Fruit fly (Drosophila melanogaster): Measurements from ENCODE around the gene CG8209.

CG8209 gene

DNA sequence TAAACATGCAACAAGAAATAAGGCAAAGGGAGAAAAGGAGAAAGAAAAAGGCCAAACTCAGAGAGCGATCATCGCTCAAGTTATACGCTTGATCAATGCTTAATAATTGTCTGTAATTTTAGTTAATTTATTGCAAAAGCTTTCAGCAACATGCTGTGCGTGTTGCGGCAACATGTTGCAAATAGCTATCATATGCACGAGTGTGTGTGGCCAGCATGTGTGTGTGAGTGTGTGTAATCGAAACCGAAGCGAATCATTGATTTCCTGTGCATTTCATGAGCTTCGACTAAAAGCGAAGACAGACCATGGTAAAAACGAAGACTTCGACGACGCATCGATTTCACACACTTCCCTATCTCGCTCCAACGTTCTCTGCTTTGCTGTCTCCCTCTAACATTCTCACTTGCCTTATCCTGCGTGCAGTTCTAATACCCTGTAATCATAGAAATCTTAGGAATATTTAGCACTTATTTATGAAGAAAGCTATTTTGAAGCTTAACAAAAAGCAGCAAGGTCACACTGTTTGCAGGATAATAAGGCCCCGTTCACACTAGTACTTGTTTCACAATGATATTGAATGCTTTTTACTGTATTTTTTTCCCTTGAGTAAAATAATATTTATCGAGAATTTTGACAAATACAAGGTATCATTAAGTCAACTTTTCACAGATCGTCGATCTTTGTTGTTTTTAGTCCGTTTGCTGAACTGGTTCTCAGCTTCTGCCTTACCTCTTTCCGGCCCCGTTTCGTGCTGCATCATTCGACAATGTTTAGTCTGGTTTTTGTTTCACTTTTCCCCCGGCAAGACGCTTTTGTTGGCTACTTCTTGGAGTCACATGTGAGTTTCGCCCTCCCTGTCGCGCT, 37.0 kb downstream of the CG8209 start:
- TF ChIP-seq fd59A (GFP tag; optimal IDR thresholded peaks at IDR 0.05) (peak; percentile 46), fd85E (GFP tag; optimal IDR thresholded peaks at IDR 0.05) (no peak), Hr39 (GFP tag; optimal IDR thresholded peaks at IDR 0.05) (peak; percentile 32), Eip93F (GFP tag; optimal IDR thresholded peaks at IDR 0.05) (no peak), CG8632 (GFP tag; optimal IDR thresholded peaks at IDR 0.05) (no peak), CG6163 (GFP tag; IDR thresholded peaks at IDR 0.05) (0 out of 3 replicates have a peak, but pooled peaks have one; percentile 13), acj6 (GFP tag; optimal IDR thresholded peaks at IDR 0.05) (no peak), CG6854 (GFP tag; optimal IDR thresholded peaks at IDR 0.05) (no peak), OdsH (GFP tag; optimal IDR thresholded peaks at IDR 0.05) (peak; percentile 38), Ets96B (tag; optimal IDR thresholded peaks at IDR 0.05) (peak; percentile 61), Sox15 (GFP tag; optimal IDR thresholded peaks at IDR 0.05) (peak; percentile 9), CG10669 (GFP tag; optimal IDR thresholded peaks at IDR 0.05) (peak; percentile 62), CG32006 (GFP tag; optimal IDR thresholded peaks at IDR 0.05) (peak; percentile 26), CG6808 (GFP tag; optimal IDR thresholded peaks at IDR 0.05) (no peak), Met (GFP tag; optimal IDR thresholded peaks at IDR 0.05) (peak; percentile 41), ss (GFP tag; optimal IDR thresholded peaks at IDR 0.05) (peak in 1 of 2 experiments; percentile 46), CG10631 (GFP tag; optimal IDR thresholded peaks at IDR 0.05) (peak; percentile 36), esn (GFP tag; optimal IDR thresholded peaks at IDR 0.05) (peak; percentile 54), spab (GFP tag; optimal IDR thresholded peaks at IDR 0.05) (peak; percentile 37), Hr38 (GFP tag; optimal IDR thresholded peaks at IDR 0.05) (no peak), Blimp-1 (GFP tag; optimal IDR thresholded peaks at IDR 0.05) (peak; percentile 36), topi (GFP tag; optimal IDR thresholded peaks at IDR 0.05) (peak; percentile 39), vri (GFP tag; optimal IDR thresholded peaks at IDR 0.05) (no peak), pdm3 (GFP tag; optimal IDR thresholded peaks at IDR 0.05) (peak; percentile 40), dsx (GFP tag; optimal IDR thresholded peaks at IDR 0.05; ENCODE audit: poor library complexity, severe bottlenecking) (peak; percentile 79), Sox14 (GFP tag; optimal IDR thresholded peaks at IDR 0.05) (peak; percentile 38), CG1621 (tag; optimal IDR thresholded peaks at IDR 0.05) (peak; percentile 22), CG16779 (tag; optimal IDR thresholded peaks at IDR 0.05) (no peak), svp (GFP tag) (no peak), cyc (GFP tag; optimal IDR thresholded peaks at IDR 0.05) (peak; percentile 34), Smox (GFP tag; optimal IDR thresholded peaks at IDR 0.05) (peak; percentile 19), CG8119 (GFP tag; IDR thresholded peaks at IDR 0.05) (no peak), achi (GFP tag; optimal IDR thresholded peaks at IDR 0.05) (peak; percentile 33), lz (GFP tag; optimal IDR thresholded peaks at IDR 0.05) (peak; percentile 27), CG6792 (GFP tag; optimal IDR thresholded peaks at IDR 0.05) (peak; percentile 11), CG3032 (tag; optimal IDR thresholded peaks at IDR 0.05) (peak; percentile 38), CG31627 (GFP tag; optimal IDR thresholded peaks at IDR 0.05) (peak; percentile 31), CG3919 (GFP tag; optimal IDR thresholded peaks at IDR 0.05) (peak; percentile 0)

dm6 chr3L:8013865-8014216, 37.6 kb downstream of the CG8209 start:
- TF ChIP-seq Ets96B (tag; optimal IDR thresholded peaks at IDR 0.05) (peak; percentile 74), dsx (GFP tag; optimal IDR thresholded peaks at IDR 0.05; ENCODE audit: poor library complexity, severe bottlenecking) (peak; percentile 42), CG7368 (GFP tag; optimal IDR thresholded peaks at IDR 0.05) (peak; percentile 51), Sox102F (GFP tag; optimal IDR thresholded peaks at IDR 0.05) (no peak), esn (GFP tag; optimal IDR thresholded peaks at IDR 0.05) (no peak), topi (GFP tag; optimal IDR thresholded peaks at IDR 0.05) (no peak), CG8319 (GFP tag; optimal IDR thresholded peaks at IDR 0.05) (no peak), CG31627 (GFP tag; optimal IDR thresholded peaks at IDR 0.05) (no peak), cyc (GFP tag; optimal IDR thresholded peaks at IDR 0.05) (no peak), Eip75B (GFP tag; optimal IDR thresholded peaks at IDR 0.05) (peak; percentile 31), pdm3 (GFP tag; optimal IDR thresholded peaks at IDR 0.05) (no peak), CG10631 (GFP tag; optimal IDR thresholded peaks at IDR 0.05) (no peak), ss (GFP tag; optimal IDR thresholded peaks at IDR 0.05) (peak; percentile 86 to 97), fd85E (GFP tag; optimal IDR thresholded peaks at IDR 0.05) (no peak), dac (GFP tag; optimal IDR thresholded peaks at IDR 0.05) (no peak), CG11902 (GFP tag; optimal IDR thresholded peaks at IDR 0.05) (no peak), salr (GFP tag; optimal IDR thresholded peaks at IDR 0.05) (peak in 1 of 2 experiments; percentile 22), CG6808 (GFP tag; optimal IDR thresholded peaks at IDR 0.05) (peak; percentile 92), achi (GFP tag; optimal IDR thresholded peaks at IDR 0.05) (peak; percentile 18), fkh (GFP tag; optimal IDR thresholded peaks at IDR 0.05) (no peak), CG3919 (GFP tag; optimal IDR thresholded peaks at IDR 0.05) (peak; percentile 29), CG32006 (GFP tag; optimal IDR thresholded peaks at IDR 0.05) (no peak), CG11762 (GFP tag; optimal IDR thresholded peaks at IDR 0.05; ENCODE audit: insufficient read depth) (peak; percentile 47), CG4318 (GFP tag; optimal IDR thresholded peaks at IDR 0.05) (no peak)

Data from whole organism, prepupa.